Worm (Caenorhabditis elegans): ENCODE results near the gene F43C11.16.

The F43C11.16 gene

DNA sequence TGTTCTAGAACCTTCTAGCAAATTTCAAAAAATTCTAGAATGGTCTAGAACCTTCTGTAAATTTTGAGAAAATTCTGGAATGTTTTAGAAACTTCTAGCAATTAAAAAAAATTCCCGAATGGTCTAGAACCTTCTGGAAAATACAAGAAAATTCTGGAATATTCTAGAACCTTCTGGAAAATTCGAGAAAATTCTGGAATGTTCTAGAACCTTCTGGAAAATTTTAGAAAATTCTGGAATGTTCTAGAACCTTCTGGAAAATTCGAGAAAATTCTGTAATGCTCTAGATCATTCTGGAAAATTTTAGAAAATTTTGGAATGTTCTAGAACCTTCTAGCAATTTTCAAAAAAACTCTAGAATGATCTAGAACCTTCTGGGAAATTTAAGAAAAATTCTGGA is 29.4 kb downstream of the F43C11.16 start:
- TF ChIP-seq nhr-67 (tag; optimal IDR thresholded peaks at IDR 0.05) (no peak), nhr-25 (tag; optimal IDR thresholded peaks at IDR 0.05) (no peak), nhr-28 (tag; optimal IDR thresholded peaks at IDR 0.05) (no peak), sea-2 (GFP tag; optimal IDR thresholded peaks at IDR 0.05) (no peak), fkh-10 (GFP tag; optimal IDR thresholded peaks at IDR 0.05) (no peak), jun-1 (tag; optimal IDR thresholded peaks at IDR 0.05) (no peak), ceh-9 (tag; optimal IDR thresholded peaks at IDR 0.05) (no peak), tbx-2 (tag; optimal IDR thresholded peaks at IDR 0.05) (no peak), elt-3 (tag; optimal IDR thresholded peaks at IDR 0.05) (no peak), skn-1 (tag; optimal IDR thresholded peaks at IDR 0.05) (no peak), nhr-237 (tag; optimal IDR thresholded peaks at IDR 0.05) (no peak), lsy-12 (tag; optimal IDR thresholded peaks at IDR 0.05) (no peak), nhr-12 (tag; optimal IDR thresholded peaks at IDR 0.05) (no peak), pha-4 (tag; optimal IDR thresholded peaks at IDR 0.05) (no peak), mml-1 (tag; optimal IDR thresholded peaks at IDR 0.05) (no peak), lin-39 (tag; optimal IDR thresholded peaks at IDR 0.05) (no peak), fos-1 (tag; optimal IDR thresholded peaks at IDR 0.05) (no peak), R02D3.7 (tag; optimal IDR thresholded peaks at IDR 0.05) (no peak)

- TF ChIP-seq nhr-12 (tag; optimal IDR thresholded peaks at IDR 0.05) = no peak
- no peak for TF ChIP-seq aly-2 (tag; optimal IDR thresholded peaks at IDR 0.05)
- no peak for TF ChIP-seq lin-15B (tag; optimal IDR thresholded peaks at IDR 0.05)
- no peak for TF ChIP-seq ceh-82 (tag; optimal IDR thresholded peaks at IDR 0.05)
- no peak for TF ChIP-seq tbx-2 (tag; optimal IDR thresholded peaks at IDR 0.05)
- TF ChIP-seq ztf-11 (tag; optimal IDR thresholded peaks at IDR 0.05) = no peak
- TF ChIP-seq nhr-28 (tag; optimal IDR thresholded peaks at IDR 0.05) = no peak
- TF ChIP-seq ceh-9 (tag; optimal IDR thresholded peaks at IDR 0.05) = no peak
- no peak for TF ChIP-seq lsy-12 (tag; optimal IDR thresholded peaks at IDR 0.05)
- TF ChIP-seq sea-2 (GFP tag; optimal IDR thresholded peaks at IDR 0.05) = no peak
- no peak for TF ChIP-seq ceh-16 (tag; optimal IDR thresholded peaks at IDR 0.05)
- TF ChIP-seq egl-27 (tag; optimal IDR thresholded peaks at IDR 0.05) = no peak
Observed at ce11 chrII:2328963-2329442, 30.9 kb downstream of the F43C11.16 start, which contains the start of the genes ZK1240.8 and ZK1240.1. Gene ZK1240.8 (minus strand): TSS chrII:2329063. Gene ZK1240.1 (plus strand): TSS chrII:2329392.

ce11 chrII:2324956-2325355 is 34.9 kb downstream of the F43C11.16 start, which contains the start of gene ZK1240.11:
Gene ZK1240.11 (plus strand): TSS chrII:2325256.
- TF ChIP-seq mdl-1 (tag; optimal IDR thresholded peaks at IDR 0.05) (no peak), lin-39 (tag; optimal IDR thresholded peaks at IDR 0.05) (no peak), elt-2 (tag; optimal IDR thresholded peaks at IDR 0.05) (no peak), elt-1 (tag; optimal IDR thresholded peaks at IDR 0.05) (no peak), elt-3 (tag; optimal IDR thresholded peaks at IDR 0.05) (no peak)

DNA sequence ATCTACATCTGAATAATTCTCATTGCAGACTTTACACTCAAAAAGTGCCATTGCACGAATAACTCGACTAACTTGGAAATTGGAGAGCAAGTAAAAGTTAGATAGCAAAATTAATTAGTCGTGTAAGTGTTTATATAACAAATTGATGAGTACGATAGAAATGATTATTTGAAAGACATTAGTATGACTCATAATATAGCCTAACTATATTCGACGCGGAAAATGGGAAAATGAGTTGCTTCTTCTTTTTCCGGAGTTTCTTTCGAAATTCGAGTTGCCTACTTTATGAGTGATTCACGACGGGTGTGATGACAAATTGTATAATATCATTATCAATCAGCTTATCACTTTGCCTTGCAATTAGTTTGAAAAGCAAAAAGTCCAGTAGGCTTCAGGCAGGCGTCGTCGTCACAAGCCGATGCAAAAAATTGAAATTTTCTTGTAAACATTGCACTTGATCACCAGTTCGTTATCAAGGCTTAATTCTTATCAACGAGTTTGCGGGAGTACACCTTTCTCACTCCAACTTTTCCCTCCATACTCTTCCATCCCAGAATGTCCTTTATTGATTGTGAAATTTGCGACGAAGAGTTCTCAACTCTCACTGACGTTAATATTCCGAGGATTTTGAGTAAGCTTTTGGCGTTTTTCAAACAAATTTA is 36.9 kb downstream of the F43C11.16 start, which contains the start of the genes ZK1240.6 and ZK1240.2:
TSS of gene ZK1240.6 (minus strand) at position 51 of the 662 bp plus-strand sequence.
TSS of gene ZK1240.2 (plus strand) at position 520 of the 662 bp plus-strand sequence.
- TF ChIP-seq nhr-11 (tag; optimal IDR thresholded peaks at IDR 0.05) = no peak
- TF ChIP-seq jun-1 (tag; optimal IDR thresholded peaks at IDR 0.05) = peak; percentile 50
- TF ChIP-seq pqm-1 (tag; optimal IDR thresholded peaks at IDR 0.05) = peak; percentile 46
- no peak for TF ChIP-seq egl-5 (tag; optimal IDR thresholded peaks at IDR 0.05)
- no peak for TF ChIP-seq hmg-11 (tag; optimal IDR thresholded peaks at IDR 0.05)
- peak; percentile 93 for TF ChIP-seq elt-2 (tag; optimal IDR thresholded peaks at IDR 0.05)
- TF ChIP-seq pha-4 (tag; optimal IDR thresholded peaks at IDR 0.05) = peak; percentile 24
- no peak for TF ChIP-seq aly-2 (tag; optimal IDR thresholded peaks at IDR 0.05)
- no peak for TF ChIP-seq fkh-10 (GFP tag; optimal IDR thresholded peaks at IDR 0.05)

DNA sequence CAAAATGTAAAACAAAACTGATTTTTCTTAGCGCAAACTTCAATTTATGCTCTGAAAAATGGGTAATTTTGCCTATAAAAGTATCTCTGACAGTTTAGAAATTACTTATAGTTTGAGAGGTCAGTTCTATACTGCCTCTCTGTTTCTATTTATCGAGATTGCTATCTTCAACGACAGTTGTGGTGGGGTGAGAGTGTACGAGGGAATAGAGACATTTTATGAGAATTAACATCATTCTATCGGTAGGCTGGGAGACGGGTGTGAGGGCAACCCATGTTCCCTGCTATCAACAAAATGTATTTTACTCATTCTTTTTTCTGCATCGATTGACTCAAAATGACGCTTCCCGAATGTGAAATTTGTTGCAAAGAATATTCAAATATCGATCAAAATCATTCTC is 39.8 kb downstream of the F43C11.16 start, which contains the start of gene ZK1240.3:
TSS of gene ZK1240.3 (plus strand) at position 238 of the 400 bp plus-strand sequence.
- TF ChIP-seq pqm-1 (tag; optimal IDR thresholded peaks at IDR 0.05) (peak; percentile 59), ceh-9 (tag; optimal IDR thresholded peaks at IDR 0.05) (no peak), elt-2 (tag; optimal IDR thresholded peaks at IDR 0.05) (peak; percentile 82), nhr-11 (tag; optimal IDR thresholded peaks at IDR 0.05) (no peak), sea-2 (GFP tag; optimal IDR thresholded peaks at IDR 0.05) (no peak), ztf-11 (tag; optimal IDR thresholded peaks at IDR 0.05) (no peak), skn-1 (tag; optimal IDR thresholded peaks at IDR 0.05) (no peak)

All from whole organism, L3 larva.